Worm (Caenorhabditis elegans) whole organism, L3 larva: ENCODE measurements around the gene rpl-38.

Experiments used
- ceh-16 ChIP-seq: sonication (generic microtip); optimal IDR thresholded peaks from 2 replicates; lab custom pipeline; 2017; ENCODE audit warnings: missing biosample characterization, missing genetic modification characterization
- ceh-28 ChIP-seq: fragments of 150-350 bp; optimal IDR thresholded peaks from 2 replicates; lab custom pipeline; 2014; ENCODE audit warnings: missing biosample characterization, missing genetic modification reagents, missing genetic modification characterization
- egl-27 ChIP-seq: sonication (generic microtip); optimal IDR thresholded peaks from 4 replicates; lab custom pipeline; 2017; ENCODE audit warnings: missing biosample characterization, missing genetic modification reagents, missing genetic modification characterization
- fos-1 ChIP-seq: fragments of 150-350 bp; optimal IDR thresholded peaks from 2 replicates; lab custom pipeline; 2014; ENCODE audit warnings: missing biosample characterization, missing genetic modification characterization
- nhr-28 ChIP-seq: fragments of 150-350 bp; optimal IDR thresholded peaks from 2 replicates; lab custom pipeline; 2014; ENCODE audit warnings: missing biosample characterization, missing genetic modification characterization
- nhr-67 ChIP-seq: fragments of 150-350 bp; optimal IDR thresholded peaks from 2 replicates; lab custom pipeline; 2014; ENCODE audit warnings: missing biosample characterization, missing genetic modification characterization
- pha-4 ChIP-seq: fragments of 150-350 bp; optimal IDR thresholded peaks from 2 replicates; lab custom pipeline; 2014; ENCODE audit warnings: missing biosample characterization, missing genetic modification reagents, missing genetic modification characterization
- snpc-4 ChIP-seq: fragments of 150-350 bp; optimal IDR thresholded peaks from 2 replicates; lab custom pipeline; 2014; ENCODE audit warnings: missing biosample characterization, missing genetic modification characterization
- zag-1 ChIP-seq: fragments of 150-350 bp; optimal IDR thresholded peaks from 2 replicates; lab custom pipeline; 2014; ENCODE audit warnings: missing biosample characterization, missing genetic modification characterization

DNA sequence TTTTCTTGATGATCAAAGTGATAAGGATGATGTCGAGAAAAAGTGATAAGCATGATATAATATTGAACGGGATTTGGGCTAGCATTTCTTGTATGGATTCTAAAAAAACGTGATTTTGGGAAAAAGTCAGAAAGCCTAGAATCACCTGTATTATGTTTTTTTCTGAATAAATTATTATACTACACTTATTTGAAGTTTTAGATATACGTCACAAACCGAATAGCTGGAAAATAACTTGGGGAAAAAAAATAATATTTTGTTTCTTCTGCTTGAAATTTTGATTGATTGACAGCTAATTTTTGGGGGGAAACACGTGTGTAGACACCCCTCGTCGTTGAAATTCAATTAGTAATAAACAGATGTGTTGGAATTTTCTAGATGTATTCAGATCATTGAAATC is 19.4 kb upstream of the rpl-38 start, which contains the start of gene str-264:
- TF ChIP-seq ceh-16 (tag; lab: Kevin White, UChicago) (no peak), ceh-28 (tag; lab: Kevin White, UChicago) (no peak), snpc-4 (tag; lab: Kevin White, UChicago) (no peak), egl-27 (tag; lab: Kevin White, UChicago) (no peak), fos-1 (tag; lab: Kevin White, UChicago) (no peak), zag-1 (tag; lab: Kevin White, UChicago) (no peak), nhr-28 (tag; lab: Kevin White, UChicago) (no peak), pha-4 (tag; lab: Kevin White, UChicago) (no peak), nhr-67 (tag; lab: Kevin White, UChicago) (no peak)
